Fruit fly (Drosophila melanogaster) whole organism, adult: Measurements from ENCODE around the gene CG31528.

Experiments used
- CG11617 ChIP-seq: fragments of 200-800 bp; sonication (Bioruptor generic); optimal IDR thresholded peaks from 2 replicates; lab custom pipeline; 2017; ENCODE audit warnings: mild to moderate bottlenecking, missing biosample characterization, missing genetic modification reagents, missing genetic modification characterization
- CG12768 ChIP-seq: fragments of 200-800 bp; sonication (Bioruptor generic); optimal IDR thresholded peaks from 2 replicates; lab custom pipeline; 2017; ENCODE audit warnings: missing biosample characterization, missing genetic modification characterization, mild to moderate bottlenecking, moderate library complexity, missing genetic modification reagents
- CG14711 ChIP-seq: fragments of 200-800 bp; sonication (Bioruptor generic); optimal IDR thresholded peaks from 2 replicates; lab custom pipeline; 2018; ENCODE audit warnings: missing biosample characterization, mild to moderate bottlenecking, missing genetic modification characterization, moderate library complexity
- CG1620 ChIP-seq: fragments of 200-800 bp; sonication (Bioruptor generic); optimal IDR thresholded peaks from 2 replicates; lab custom pipeline; 2016; ENCODE audit warnings: missing biosample characterization, missing genetic modification characterization
- CG33017 ChIP-seq: fragments of 200-800 bp; sonication (Bioruptor generic); optimal IDR thresholded peaks from 2 replicates; lab custom pipeline; 2018; ENCODE audit warnings: missing biosample characterization, mild to moderate bottlenecking, missing genetic modification characterization, moderate library complexity
- CG5204 ChIP-seq: fragments of 200-800 bp; sonication (Bioruptor generic); optimal IDR thresholded peaks from 2 replicates; lab custom pipeline; 2016; ENCODE audit warnings: missing biosample characterization, missing genetic modification characterization
- CG7045 ChIP-seq: fragments of 200-800 bp; sonication (Bioruptor generic); optimal IDR thresholded peaks from 2 replicates; lab custom pipeline; 2017; ENCODE audit warnings: missing biosample characterization, mild to moderate bottlenecking, missing genetic modification characterization
- CG7101 ChIP-seq: fragments of 200-800 bp; sonication (Bioruptor generic); optimal IDR thresholded peaks from 2 replicates; lab custom pipeline; 2018; ENCODE audit warnings: missing biosample characterization, mild to moderate bottlenecking, missing genetic modification characterization, moderate library complexity
- Clk ChIP-seq: fragments of 200-800 bp; sonication (Bioruptor generic); optimal IDR thresholded peaks from 2 replicates; lab custom pipeline; 2017; ENCODE audit warnings: missing biosample characterization, missing genetic modification characterization
- Crg-1 ChIP-seq: fragments of 200-800 bp; sonication (Bioruptor generic); optimal IDR thresholded peaks from 2 replicates; lab custom pipeline; 2016; ENCODE audit warnings: missing biosample characterization, missing genetic modification characterization
- Hr96 ChIP-seq: fragments of 200-800 bp; sonication (Bioruptor generic); optimal IDR thresholded peaks from 2 replicates; lab custom pipeline; 2016; ENCODE audit warnings: missing biosample characterization, missing genetic modification characterization
- Mnt ChIP-seq: fragments of 200-800 bp; sonication (Bioruptor generic); optimal IDR thresholded peaks from 2 replicates; lab custom pipeline; 2016; ENCODE audit warnings: missing biosample characterization, mild to moderate bottlenecking, missing genetic modification characterization
- bab1 ChIP-seq: fragments of 200-800 bp; sonication (Bioruptor generic); optimal IDR thresholded peaks from 3 replicates; lab custom pipeline; 2019; ENCODE audit warnings: missing biosample characterization, mild to moderate bottlenecking, missing genetic modification characterization, moderate library complexity
- cic ChIP-seq: fragments of 200-800 bp; sonication (Bioruptor generic); optimal IDR thresholded peaks from 2 replicates; lab custom pipeline; 2017; ENCODE audit warnings: missing biosample characterization, mild to moderate bottlenecking, missing genetic modification characterization, moderate library complexity
- cnc ChIP-seq, 2 experiments: fragments of >200 bp; optimal IDR thresholded peaks; 2 replicates each; lab custom pipeline; 2017
- kay ChIP-seq: fragments of 200-800 bp; sonication (Bioruptor generic); peaks from one replicate; lab custom pipeline; 2016; ENCODE audit warnings: missing biosample characterization, missing genetic modification characterization, borderline replicate concordance
- ovo ChIP-seq: fragments of 200-800 bp; sonication (Bioruptor generic); optimal IDR thresholded peaks from 2 replicates; lab custom pipeline; 2016; ENCODE audit warnings: missing biosample characterization, missing genetic modification characterization
- pad ChIP-seq: fragments of 200-800 bp; sonication (Bioruptor generic); optimal IDR thresholded peaks from 3 replicates; lab custom pipeline; 2017; ENCODE audit warnings: missing biosample characterization, missing genetic modification characterization, mild to moderate bottlenecking, moderate library complexity, missing genetic modification reagents
- tj ChIP-seq: fragments of 200-800 bp; sonication (Bioruptor generic); optimal IDR thresholded peaks from 3 replicates; lab custom pipeline; 2017; ENCODE audit warnings: missing biosample characterization, mild to moderate bottlenecking, missing genetic modification characterization, moderate library complexity
- toe ChIP-seq: fragments of 200-800 bp; sonication (Bioruptor generic); optimal IDR thresholded peaks from 2 replicates; lab custom pipeline; 2016; ENCODE audit warnings: missing biosample characterization, missing genetic modification characterization

CG31528 gene

dm6 chr3R:4390133-4390532, 26.1 kb upstream of the CG31528 start, which contains the start of gene CG14646:
Gene CG14646, plus strand, starts transcription at chr3R:4390366.
- TF ChIP-seq CG14711 (tag; lab: Kevin White, UChicago), result no peak
- TF ChIP-seq tj (GFP tag; lab: Kevin White, UChicago), result peak; percentile 19
- peak; percentile 41 for TF ChIP-seq bab1 (GFP tag; lab: Kevin White, UChicago)
- no peak for TF ChIP-seq CG7045 (GFP tag; lab: Kevin White, UChicago)

- peak; percentile 15 for TF ChIP-seq tj (GFP tag; lab: Kevin White, UChicago)
- no peak for TF ChIP-seq CG11617 (GFP tag; lab: Kevin White, UChicago)
- TF ChIP-seq Mnt (GFP tag; lab: Kevin White, UChicago), result peak; percentile 52
Observed at dm6 chr3R:4394117-4394516, 22.1 kb upstream of the CG31528 start, which contains the start of gene CG34112. Gene CG34112, minus strand, starts transcription at chr3R:4394259.

dm6 chr3R:4394654-4395581, 21.3 kb upstream of the CG31528 start:
- TF ChIP-seq toe (peak; percentile 58), CG1620 (GFP tag; lab: Kevin White, UChicago) (peak; percentile 20), Clk (peak; percentile 65), CG11617 (GFP tag; lab: Kevin White, UChicago) (peak; percentile 83), CG33017 (peak; percentile 93), Hr96 (GFP tag; lab: Kevin White, UChicago) (peak; percentile 82), bab1 (GFP tag; lab: Kevin White, UChicago) (peak; percentile 94), cic (GFP tag; lab: Kevin White, UChicago) (peak; percentile 78), CG14711 (tag; lab: Kevin White, UChicago) (peak; percentile 84), pad (GFP tag; lab: Kevin White, UChicago) (peak; percentile 66), CG7045 (GFP tag; lab: Kevin White, UChicago) (peak; percentile 82), ovo (peak; percentile 49), tj (GFP tag; lab: Kevin White, UChicago) (peak; percentile 53), cnc (optimal IDR thresholded peaks at IDR 0.05; lab: Kevin White, UChicago) (no peak), CG5204 (GFP tag; lab: Kevin White, UChicago) (no peak), CG7101 (peak; percentile 90), Mnt (GFP tag; lab: Kevin White, UChicago) (peak; percentile 77), kay (peak; percentile 98), Crg-1 (GFP tag; lab: Kevin White, UChicago) (peak; percentile 35), CG12768 (GFP tag; lab: Kevin White, UChicago) (peak; percentile 90)

dm6 chr3R:4397403-4398079, 18.7 kb upstream of the CG31528 start, which contains the start of gene CG9855:
Gene CG9855, minus strand, starts transcription at chr3R:4397875.
- TF ChIP-seq bab1 (GFP tag; lab: Kevin White, UChicago) (peak; percentile 66), Crg-1 (GFP tag; lab: Kevin White, UChicago) (no peak), Mnt (GFP tag; lab: Kevin White, UChicago) (no peak)

- TF ChIP-seq toe, result peak; percentile 46
- TF ChIP-seq CG11617 (GFP tag; lab: Kevin White, UChicago), result peak; percentile 18
- no peak for TF ChIP-seq cnc (optimal IDR thresholded peaks at IDR 0.05; lab: Kevin White, UChicago)
- no peak for TF ChIP-seq Clk
- no peak for TF ChIP-seq Mnt (GFP tag; lab: Kevin White, UChicago)
- no peak for TF ChIP-seq CG7045 (GFP tag; lab: Kevin White, UChicago)
Observed at dm6 chr3R:4399810-4400496, 16.3 kb upstream of the CG31528 start.

dm6 chr3R:4400497-4400833, 15.8 kb upstream of the CG31528 start, which contains the start of gene CG14647:
Gene CG14647, plus strand, starts transcription at chr3R:4400510.
- TF ChIP-seq tj (GFP tag; lab: Kevin White, UChicago) (no peak), CG7101 (no peak)
